Fruit fly (Drosophila melanogaster) whole organism, wandering third instar larva: ENCODE data around the gene csw.

Experiments used
- Mio ChIP-seq: sonication (Bioruptor generic); optimal IDR thresholded peaks from 2 replicates; lab custom pipeline; 2016; ENCODE audit warnings: missing biosample characterization, missing genetic modification characterization
- fru ChIP-seq: fragments of 200-800 bp; sonication (Bioruptor generic); optimal IDR thresholded peaks from 3 replicates; lab custom pipeline; 2016; ENCODE audit warnings: missing biosample characterization, mild to moderate bottlenecking, missing genetic modification characterization
- lola ChIP-seq: fragments of >200 bp; optimal IDR thresholded peaks from 2 replicates; lab custom pipeline; 2017; ENCODE audit warnings: missing biosample characterization, missing genetic modification characterization

- TF ChIP-seq Mio (GFP tag; lab: Kevin White, UChicago) (no peak), fru (GFP tag; lab: Kevin White, UChicago) (no peak), lola (GFP tag; lab: Kevin White, UChicago) (no peak)
Measured at dm6 chrX:2048778-2049686, 45.0 kb upstream of the csw start.
